Worm (Caenorhabditis elegans) whole organism, L4 larva: ENCODE data around the gene clec-164.
A peak's percentile ranks its signal among the peaks of the same experiment; 100 is the strongest.

ENCODE experiments used
- F10B5.3 ChIP-seq: sonication (generic microtip); optimal IDR thresholded peaks from 2 replicates; lab custom pipeline; 2016; ENCODE audit warnings: mild to moderate bottlenecking, missing genetic modification characterization, missing compliant biosample characterization
- F26F4.8 ChIP-seq: fragments of 200-800 bp; sonication (Bioruptor generic); conservative IDR thresholded peaks from 2 replicates; pipeline ENCODE4 v1.3.6; 2022; ENCODE audit warnings: missing genetic modification characterization, missing compliant biosample characterization
- F44E2.7 ChIP-seq: fragments of 200-800 bp; sonication (Bioruptor generic); IDR thresholded peaks from 2 replicates; pipeline ENCODE4 v2.1.2; 2022; ENCODE audit warnings: missing genetic modification characterization, missing compliant biosample characterization
- R02D3.7 ChIP-seq: fragments of 150-350 bp; sonication (generic microtip); optimal IDR thresholded peaks from 3 replicates; lab custom pipeline; 2014; ENCODE audit warnings: missing biosample characterization, missing genetic modification characterization
- Y48G9A.11 ChIP-seq: fragments of 200-800 bp; sonication (Bioruptor generic); IDR thresholded peaks from 2 replicates; pipeline ENCODE4 v1.3.6; 2022; ENCODE audit warnings: missing genetic modification reagents, missing genetic modification characterization, missing compliant biosample characterization
- Y5F2A.4 ChIP-seq: fragments of 200-800 bp; sonication (Bioruptor generic); optimal IDR thresholded peaks from 2 replicates; lab custom pipeline; 2018; ENCODE audit warnings: mild to moderate bottlenecking, missing genetic modification characterization, missing compliant biosample characterization
- Y75B8A.6 ChIP-seq: fragments of 200-800 bp; sonication (Bioruptor generic); IDR thresholded peaks from 2 replicates; pipeline ENCODE4 v1.3.6; 2022; ENCODE audit warnings: missing genetic modification reagents, missing genetic modification characterization, missing compliant biosample characterization
- ZK337.2 ChIP-seq: fragments of 200-800 bp; sonication (Bioruptor generic); IDR thresholded peaks from 2 replicates; pipeline ENCODE4 v1.3.6; 2022; ENCODE audit warnings: missing genetic modification reagents, missing genetic modification characterization, missing compliant biosample characterization
- aly-2 ChIP-seq: sonication (generic microtip); optimal IDR thresholded peaks from 2 replicates; lab custom pipeline; 2018; ENCODE audit warnings: missing biosample characterization, missing genetic modification characterization
- ama-1 ChIP-seq: fragments of 150-350 bp; optimal IDR thresholded peaks from 2 replicates; lab custom pipeline; 2014; ENCODE audit warnings: inconsistent platforms, mixed read lengths
- arid-1 ChIP-seq: fragments of 200-800 bp; sonication (Bioruptor generic); conservative IDR thresholded peaks from 2 replicates; pipeline ENCODE4 v1.3.6; 2022; ENCODE audit warnings: missing genetic modification reagents, missing genetic modification characterization, missing compliant biosample characterization
- ceh-32 ChIP-seq: sonication (generic microtip); optimal IDR thresholded peaks from 2 replicates; lab custom pipeline; 2016; ENCODE audit warnings: mild to moderate bottlenecking, missing genetic modification characterization, missing compliant biosample characterization; ENCODE audit not compliant: poor library complexity
- ceh-62 ChIP-seq: sonication (generic microtip); optimal IDR thresholded peaks from 2 replicates; lab custom pipeline; 2017; ENCODE audit warnings: missing biosample characterization, missing genetic modification characterization
- ces-1 ChIP-seq: fragments of 150-350 bp; sonication (generic microtip); optimal IDR thresholded peaks from 4 replicates; lab custom pipeline; 2014; ENCODE audit warnings: missing biosample characterization, missing genetic modification reagents, missing genetic modification characterization
- cey-2 ChIP-seq: sonication (generic microtip); optimal IDR thresholded peaks from 3 replicates; lab custom pipeline; 2017; ENCODE audit warnings: missing genetic modification characterization, mild to moderate bottlenecking, missing compliant biosample characterization, antibody characterized with exemption, borderline replicate concordance; ENCODE audit not compliant: insufficient read depth
- daf-12 ChIP-seq: fragments of 150-350 bp; optimal IDR thresholded peaks from 2 replicates; lab custom pipeline; 2014; ENCODE audit warnings: missing biosample characterization, missing genetic modification reagents, missing genetic modification characterization
- daf-16 ChIP-seq, 3 experiments: sonication (generic microtip); optimal IDR thresholded peaks; 2 replicates each; lab custom pipeline; 2016 to 2017; ENCODE audit warnings: missing genetic modification characterization in 3 of 3, missing genetic modification reagents in 3 of 3, mild to moderate bottlenecking in 2 of 3, missing compliant biosample characterization in 2 of 3, missing biosample characterization in 1 of 3, moderate library complexity in 1 of 3
- dmd-6 ChIP-seq: fragments of 200-800 bp; sonication (Bioruptor generic); IDR thresholded peaks from 2 replicates; pipeline ENCODE4 v1.3.6; 2022; ENCODE audit warnings: missing genetic modification reagents, missing genetic modification characterization, missing compliant biosample characterization
- dve-1 ChIP-seq: sonication (generic microtip); optimal IDR thresholded peaks from 2 replicates; lab custom pipeline; 2017; ENCODE audit warnings: antibody characterized with exemption, mild to moderate bottlenecking, missing genetic modification characterization, missing compliant biosample characterization; ENCODE audit not compliant: insufficient read depth
- fkh-10 ChIP-seq: fragments of 150-350 bp; optimal IDR thresholded peaks from 2 replicates; lab custom pipeline; 2014; ENCODE audit warnings: missing biosample characterization, missing genetic modification reagents, missing genetic modification characterization
- fos-1 ChIP-seq: fragments of 150-350 bp; optimal IDR thresholded peaks from 2 replicates; lab custom pipeline; 2014; ENCODE audit warnings: missing biosample characterization, missing genetic modification characterization
- gei-8 ChIP-seq: fragments of 200-800 bp; sonication (Bioruptor generic); optimal IDR thresholded peaks from 2 replicates; lab custom pipeline; 2018; ENCODE audit warnings: mild to moderate bottlenecking, missing genetic modification characterization, missing compliant biosample characterization
- hif-1 ChIP-seq, 2 experiments: sonication (generic microtip); optimal IDR thresholded peaks; 2 replicates each; lab custom pipeline; 2016 to 2017; ENCODE audit warnings: missing compliant biosample characterization in 2 of 2, missing genetic modification characterization in 2 of 2, missing genetic modification reagents in 2 of 2, missing genotype in 2 of 2, mild to moderate bottlenecking in 1 of 2
- hlh-30 ChIP-seq: sonication (generic microtip); optimal IDR thresholded peaks from 2 replicates; lab custom pipeline; 2017; ENCODE audit warnings: antibody characterized with exemption, mild to moderate bottlenecking, missing genetic modification characterization, missing compliant biosample characterization; ENCODE audit not compliant: insufficient read depth
- hmg-1.1 ChIP-seq: fragments of 200-800 bp; sonication (Bioruptor generic); IDR thresholded peaks from 2 replicates; pipeline ENCODE4 v1.3.6; 2022; ENCODE audit warnings: missing genetic modification reagents, missing genetic modification characterization, missing compliant biosample characterization
- lin-1 ChIP-seq: fragments of 200-800 bp; sonication (Bioruptor generic); IDR thresholded peaks from 2 replicates; pipeline ENCODE4 v1.3.6; 2022; ENCODE audit warnings: missing genetic modification reagents, missing genetic modification characterization, missing compliant biosample characterization
- lin-29 ChIP-seq: fragments of 200-800 bp; sonication (Bioruptor generic); IDR thresholded peaks from 2 replicates; pipeline ENCODE4 v1.3.6; 2022; ENCODE audit warnings: missing genetic modification reagents, missing genetic modification characterization, missing compliant biosample characterization
- lin-38 ChIP-seq: fragments of 200-800 bp; sonication (Bioruptor generic); IDR thresholded peaks from 2 replicates; pipeline ENCODE4 v1.3.6; 2022; ENCODE audit warnings: missing genetic modification reagents, missing genetic modification characterization, missing compliant biosample characterization
- lin-39 ChIP-seq: fragments of 150-350 bp; optimal IDR thresholded peaks from 2 replicates; lab custom pipeline; 2014; ENCODE audit warnings: missing biosample characterization, missing genetic modification reagents, missing genetic modification characterization
- lir-3 ChIP-seq: sonication (generic microtip); optimal IDR thresholded peaks from 2 replicates; lab custom pipeline; 2016; ENCODE audit warnings: mild to moderate bottlenecking, missing genetic modification characterization, missing compliant biosample characterization
- madf-9 ChIP-seq: fragments of 200-800 bp; sonication (Bioruptor generic); conservative IDR thresholded peaks from 2 replicates; pipeline ENCODE4 v1.3.6; 2022; ENCODE audit warnings: missing genetic modification reagents, missing genetic modification characterization, missing compliant biosample characterization
- mdt-29 ChIP-seq: fragments of 200-800 bp; sonication (Bioruptor generic); IDR thresholded peaks from 2 replicates; pipeline ENCODE4 v1.3.6; 2022; ENCODE audit warnings: missing genetic modification reagents, missing genetic modification characterization, missing compliant biosample characterization
- mes-2 ChIP-seq: sonication (generic microtip); optimal IDR thresholded peaks from 2 replicates; lab custom pipeline; 2016; ENCODE audit warnings: missing genotype, mild to moderate bottlenecking, missing genetic modification characterization, missing compliant biosample characterization; ENCODE audit not compliant: poor library complexity, severe bottlenecking
- mxl-3 ChIP-seq: fragments of 200-800 bp; sonication (Bioruptor generic); optimal IDR thresholded peaks from 2 replicates; lab custom pipeline; 2018; ENCODE audit warnings: mild to moderate bottlenecking, missing genetic modification characterization, missing compliant biosample characterization
- nhr-10 ChIP-seq: fragments of 150-350 bp; optimal IDR thresholded peaks from 2 replicates; lab custom pipeline; 2014; ENCODE audit warnings: missing biosample characterization, missing genetic modification characterization
- nhr-11 ChIP-seq: fragments of 150-350 bp; optimal IDR thresholded peaks from 2 replicates; lab custom pipeline; 2014; ENCODE audit warnings: missing biosample characterization, missing genetic modification characterization
- nhr-111 ChIP-seq: fragments of 200-800 bp; sonication (Bioruptor generic); optimal IDR thresholded peaks from 2 replicates; lab custom pipeline; 2018; ENCODE audit warnings: mild to moderate bottlenecking, missing genetic modification characterization, missing compliant biosample characterization
- nhr-25 ChIP-seq: sonication (generic microtip); optimal IDR thresholded peaks from 2 replicates; lab custom pipeline; 2017; ENCODE audit warnings: missing genetic modification characterization, mild to moderate bottlenecking, missing compliant biosample characterization, antibody characterized with exemption, moderate library complexity, borderline replicate concordance; ENCODE audit not compliant: insufficient read depth
- nhr-28 ChIP-seq: fragments of 150-350 bp; optimal IDR thresholded peaks from 2 replicates; lab custom pipeline; 2014; ENCODE audit warnings: missing biosample characterization, missing genetic modification characterization
- nhr-42 ChIP-seq: fragments of 200-800 bp; sonication (Bioruptor generic); IDR thresholded peaks from 2 replicates; pipeline ENCODE4 v1.3.6; 2022; ENCODE audit warnings: missing genetic modification characterization, missing compliant biosample characterization
- nhr-77 ChIP-seq: fragments of 150-350 bp; optimal IDR thresholded peaks from 2 replicates; lab custom pipeline; 2014; ENCODE audit warnings: missing biosample characterization, missing genetic modification characterization
- php-3 ChIP-seq: fragments of 200-800 bp; sonication (Bioruptor generic); IDR thresholded peaks from 2 replicates; pipeline ENCODE4 v1.3.6; 2022; ENCODE audit warnings: missing genetic modification reagents, missing genetic modification characterization, missing compliant biosample characterization
- sdz-12 ChIP-seq: fragments of 200-800 bp; sonication (Bioruptor generic); optimal IDR thresholded peaks from 2 replicates; lab custom pipeline; 2018; ENCODE audit warnings: mild to moderate bottlenecking, missing genetic modification characterization, missing compliant biosample characterization
- skn-1 ChIP-seq: fragments of 150-350 bp; optimal IDR thresholded peaks from 2 replicates; lab custom pipeline; 2014; ENCODE audit warnings: missing biosample characterization, missing genetic modification characterization
- snpc-1.2 ChIP-seq: fragments of 200-800 bp; sonication (Bioruptor generic); IDR thresholded peaks from 2 replicates; pipeline ENCODE4 v1.3.6; 2022; ENCODE audit warnings: missing genetic modification reagents, missing genetic modification characterization, missing compliant biosample characterization
- snpc-4 ChIP-seq: fragments of 150-350 bp; optimal IDR thresholded peaks from 2 replicates; lab custom pipeline; 2014; ENCODE audit warnings: missing biosample characterization, missing genetic modification characterization
- spr-1 ChIP-seq: sonication (generic microtip); optimal IDR thresholded peaks from 2 replicates; lab custom pipeline; 2016; ENCODE audit warnings: mild to moderate bottlenecking, missing genetic modification characterization, missing compliant biosample characterization
- tag-97 ChIP-seq: fragments of 200-800 bp; sonication (Bioruptor generic); IDR thresholded peaks from 2 replicates; pipeline ENCODE4 v1.3.6; 2022; ENCODE audit warnings: missing genetic modification characterization, missing compliant biosample characterization
- tra-1 ChIP-seq: fragments of 200-800 bp; sonication (Bioruptor generic); IDR thresholded peaks from 2 replicates; pipeline ENCODE4 v1.3.6; 2022; ENCODE audit warnings: missing genetic modification reagents, missing genetic modification characterization, missing compliant biosample characterization
- unc-39 ChIP-seq: sonication (generic microtip); optimal IDR thresholded peaks from 2 replicates; lab custom pipeline; 2017; ENCODE audit warnings: missing biosample characterization, missing genetic modification characterization
- ztf-11 ChIP-seq: fragments of 150-350 bp; optimal IDR thresholded peaks from 2 replicates; lab custom pipeline; 2014; ENCODE audit warnings: missing biosample characterization, missing genetic modification characterization

clec-164 gene

ce11 chrIV:762016-762459 lies 45.6 kb downstream of the clec-164 start:
- no peak for TF ChIP-seq dve-1 (tag; lab: Kevin White, UChicago)
- no peak for TF ChIP-seq aly-2 (tag; lab: Kevin White, UChicago)
- TF ChIP-seq spr-1 (tag; lab: Kevin White, UChicago): no peak
- TF ChIP-seq fos-1 (tag; lab: Kevin White, UChicago): no peak
- TF ChIP-seq nhr-28: no peak
- no peak for TF ChIP-seq arid-1 (GFP tag; lab: Robert Waterston, UW)
- no peak for TF ChIP-seq lir-3 (tag; lab: Kevin White, UChicago)
- TF ChIP-seq ZK337.2 (GFP tag; lab: Robert Waterston, UW): no peak
- TF ChIP-seq mes-2 (tag; lab: Kevin White, UChicago): peak; percentile 6
- TF ChIP-seq nhr-11 (tag; lab: Kevin White, UChicago): no peak
- no peak for TF ChIP-seq hlh-30 (tag; lab: Kevin White, UChicago)
- 0 out of 2 replicates have a peak, but pooled peaks have one; percentile 12 for TF ChIP-seq Y48G9A.11 (GFP tag; lab: Robert Waterston, UW)
- TF ChIP-seq lin-1: no peak
- TF ChIP-seq ceh-32 (tag; lab: Kevin White, UChicago): no peak
- no peak for TF ChIP-seq fkh-10
- no peak for TF ChIP-seq dmd-6 (GFP tag; lab: Robert Waterston, UW)
- TF ChIP-seq F26F4.8 (GFP tag; lab: Robert Waterston, UW): no peak
- no peak for TF ChIP-seq mxl-3 (GFP tag; lab: Kevin White, UChicago)
- no peak for TF ChIP-seq nhr-111 (GFP tag; lab: Kevin White, UChicago)
- TF ChIP-seq daf-16 (GFP tag; optimal IDR thresholded peaks at IDR 0.05; lab: Kevin White, UChicago): no peak
- TF ChIP-seq daf-16 (tag; optimal IDR thresholded peaks at IDR 0.05; lab: Kevin White, UChicago): no peak
- TF ChIP-seq mdt-29 (GFP tag; lab: Robert Waterston, UW): no peak
- TF ChIP-seq nhr-25 (tag; lab: Kevin White, UChicago): peak; percentile 32
- no peak for TF ChIP-seq Y5F2A.4 (GFP tag; lab: Kevin White, UChicago)
- TF ChIP-seq F10B5.3: no peak
- TF ChIP-seq F44E2.7: no peak
- TF ChIP-seq nhr-10: peak; percentile 31
- no peak for TF ChIP-seq sdz-12 (GFP tag; lab: Kevin White, UChicago)
- TF ChIP-seq cey-2 (tag; lab: Kevin White, UChicago): no peak
- no peak for TF ChIP-seq tra-1 (GFP tag; lab: Robert Waterston, UW)
- TF ChIP-seq ztf-11: no peak
- no peak for TF ChIP-seq R02D3.7
- TF ChIP-seq lin-39 (tag; lab: Kevin White, UChicago): no peak
- no peak for TF ChIP-seq hif-1 (tag; optimal IDR thresholded peaks at IDR 0.05; lab: Kevin White, UChicago)
- TF ChIP-seq ceh-62 (tag; lab: Kevin White, UChicago): no peak
- TF ChIP-seq skn-1: no peak
- peak; percentile 91 for TF ChIP-seq ama-1
- TF ChIP-seq lin-38 (GFP tag; lab: Robert Waterston, UW): no peak
- no peak for TF ChIP-seq gei-8 (GFP tag; lab: Kevin White, UChicago)
- TF ChIP-seq Y75B8A.6 (GFP tag; lab: Robert Waterston, UW): no peak
- TF ChIP-seq ces-1 (GFP tag; lab: Kevin White, UChicago): no peak
- TF ChIP-seq unc-39: no peak
- no peak for TF ChIP-seq madf-9 (GFP tag; lab: Robert Waterston, UW)
- peak; percentile 40 for TF ChIP-seq nhr-77 (tag; lab: Kevin White, UChicago)
- no peak for TF ChIP-seq hmg-1.1
- no peak for TF ChIP-seq snpc-1.2
- no peak for TF ChIP-seq tag-97 (GFP tag; lab: Robert Waterston, UW)
- TF ChIP-seq lin-29: no peak
- TF ChIP-seq php-3 (GFP tag; lab: Robert Waterston, UW): no peak
- TF ChIP-seq nhr-42 (GFP tag; lab: Robert Waterston, UW): no peak
- TF ChIP-seq daf-12: no peak
- no peak for TF ChIP-seq snpc-4 (tag; lab: Kevin White, UChicago)
